Fruit fly (Drosophila melanogaster): ENCODE data around the gene bocks.

dm6 chr3R:9561121-9561520, 29.7 kb downstream of the bocks start:
- TF ChIP-seq usp (GFP tag; optimal IDR thresholded peaks at IDR 0.05) (no peak), psq (optimal IDR thresholded peaks at IDR 0.05) (no peak), CG8478 (optimal IDR thresholded peaks at IDR 0.05) (no peak)

Measured in whole organism.